Fruit fly (Drosophila melanogaster) whole organism, embryonic: ENCODE data around the gene Uba2.

Experiments used
- Antp ChIP-seq: fragments of 200-800 bp; sonication (Bioruptor generic); optimal IDR thresholded peaks from 3 replicates; lab custom pipeline; 2016; ENCODE audit warnings: missing biosample characterization, missing genetic modification characterization
- BEAF-32 ChIP-seq: fragments of 200-800 bp; sonication (Bioruptor generic); optimal IDR thresholded peaks from 3 replicates; lab custom pipeline; 2017; ENCODE audit warnings: missing biosample characterization, missing genetic modification characterization, mild to moderate bottlenecking, moderate library complexity, missing genetic modification reagents
- Bgb ChIP-seq: fragments of 200-800 bp; sonication (Bioruptor generic); IDR thresholded peaks from 2 replicates; pipeline ENCODE4 v1.3.6; 2022; ENCODE audit warnings: missing biosample characterization, missing genetic modification characterization; ENCODE audit not compliant: partially characterized antibody
- Blimp-1 ChIP-seq: fragments of 200-800 bp; sonication (Bioruptor generic); optimal IDR thresholded peaks from 3 replicates; lab custom pipeline; 2018; ENCODE audit warnings: missing biosample characterization, missing genetic modification characterization, mild to moderate bottlenecking, moderate library complexity, missing genetic modification reagents
- CG1024 ChIP-seq: fragments of 200-800 bp; sonication (Bioruptor generic); IDR thresholded peaks from 2 replicates; pipeline ENCODE4 v1.3.6; 2022; ENCODE audit warnings: missing biosample characterization, missing genetic modification characterization
- CG10431 ChIP-seq: fragments of 200-800 bp; sonication (Bioruptor generic); optimal IDR thresholded peaks from 3 replicates; lab custom pipeline; 2018; ENCODE audit warnings: missing biosample characterization, mild to moderate bottlenecking, missing genetic modification characterization
- CG13296 ChIP-seq: fragments of 200-800 bp; sonication (Bioruptor generic); optimal IDR thresholded peaks from 3 replicates; lab custom pipeline; 2018; ENCODE audit warnings: missing biosample characterization, mild to moderate bottlenecking, missing genetic modification characterization
- CG17829 ChIP-seq: fragments of 200-800 bp; optimal IDR thresholded peaks from 2 replicates; lab custom pipeline; 2019; ENCODE audit warnings: missing biosample characterization, mild to moderate bottlenecking, missing genetic modification characterization, moderate library complexity
- CG17912 ChIP-seq: fragments of 200-800 bp; sonication (Bioruptor generic); optimal IDR thresholded peaks from 2 replicates; lab custom pipeline; 2018; ENCODE audit warnings: missing biosample characterization, mild to moderate bottlenecking, missing genetic modification characterization
- CG18476 ChIP-seq: fragments of 200-800 bp; sonication (Bioruptor generic); optimal IDR thresholded peaks from 2 replicates; lab custom pipeline; 2016; ENCODE audit warnings: missing biosample characterization, mild to moderate bottlenecking, missing genetic modification characterization
- CG18619 ChIP-seq: fragments of 200-800 bp; sonication (Bioruptor generic); optimal IDR thresholded peaks from 3 replicates; lab custom pipeline; 2017; ENCODE audit warnings: missing biosample characterization, mild to moderate bottlenecking, missing genetic modification characterization
- CG31224 ChIP-seq: fragments of 200-800 bp; sonication (Bioruptor generic); IDR thresholded peaks from 2 replicates; pipeline ENCODE4 v1.3.6; 2022; ENCODE audit warnings: missing biosample characterization, missing genetic modification characterization
- CG31388 ChIP-seq: fragments of 200-800 bp; sonication (Bioruptor generic); optimal IDR thresholded peaks from 2 replicates; lab custom pipeline; 2016; ENCODE audit warnings: missing biosample characterization, missing genetic modification characterization
- CG3726 ChIP-seq: fragments of 200-800 bp; sonication (Bioruptor generic); IDR thresholded peaks from 3 replicates; pipeline ENCODE4, ENCODE4 v1.3.6; 2022; ENCODE audit warnings: missing biosample characterization, missing genetic modification characterization
- CG5180 ChIP-seq: fragments of 200-800 bp; sonication (Bioruptor generic); optimal IDR thresholded peaks from 3 replicates; lab custom pipeline; 2017; ENCODE audit warnings: missing biosample characterization, missing genetic modification characterization, mild to moderate bottlenecking, moderate library complexity, missing genetic modification reagents
- CG8281 ChIP-seq: fragments of 200-800 bp; sonication (Bioruptor generic); optimal IDR thresholded peaks from 2 replicates; lab custom pipeline; 2018; ENCODE audit warnings: missing biosample characterization, mild to moderate bottlenecking, missing genetic modification characterization, moderate library complexity
- CG8290 ChIP-seq, 3 experiments: fragments of 200-800 bp; sonication (Bioruptor generic); optimal IDR thresholded peaks; 2 replicates each; lab custom pipeline; 2016 to 2019; ENCODE audit warnings: missing biosample characterization in 3 of 3, missing genetic modification characterization in 3 of 3, mild to moderate bottlenecking in 2 of 3, moderate library complexity in 1 of 3
- CG8359 ChIP-seq: fragments of 200-800 bp; sonication (Bioruptor generic); optimal IDR thresholded peaks from 2 replicates; lab custom pipeline; 2017; ENCODE audit warnings: missing biosample characterization, mild to moderate bottlenecking, missing genetic modification characterization, borderline replicate concordance
- CG9817 ChIP-seq: fragments of 200-800 bp; sonication (Bioruptor generic); optimal IDR thresholded peaks from 2 replicates; lab custom pipeline; 2018; ENCODE audit warnings: missing biosample characterization, mild to moderate bottlenecking, missing genetic modification characterization, moderate library complexity
- Dip2 ChIP-seq: fragments of 200-800 bp; sonication (Bioruptor generic); IDR thresholded peaks from 2 replicates; pipeline ENCODE4 v1.3.6; 2022; ENCODE audit warnings: missing biosample characterization, missing genetic modification characterization
- Fer1 ChIP-seq: fragments of 200-800 bp; sonication (Bioruptor generic); optimal IDR thresholded peaks from 2 replicates; lab custom pipeline; 2017; ENCODE audit warnings: missing biosample characterization, mild to moderate bottlenecking, missing genetic modification characterization
- HLHmδ ChIP-seq: fragments of 200-800 bp; sonication (Bioruptor generic); optimal IDR thresholded peaks from 2 replicates; lab custom pipeline; 2018; ENCODE audit warnings: missing biosample characterization, mild to moderate bottlenecking, missing genetic modification characterization, moderate library complexity
- Hsf ChIP-seq: fragments of 200-800 bp; sonication (Bioruptor generic); optimal IDR thresholded peaks from 3 replicates; lab custom pipeline; 2016; ENCODE audit warnings: missing biosample characterization, missing genetic modification characterization
- Jarid2 ChIP-seq: fragments of 200-800 bp; sonication (Bioruptor generic); optimal IDR thresholded peaks from 3 replicates; lab custom pipeline; 2017; ENCODE audit warnings: mild to moderate bottlenecking, missing biosample characterization, missing genetic modification reagents, missing genetic modification characterization
- Lhr ChIP-seq: fragments of 200-800 bp; sonication (Bioruptor generic); optimal IDR thresholded peaks from 3 replicates; lab custom pipeline; 2017; ENCODE audit warnings: mild to moderate bottlenecking, missing biosample characterization, missing genetic modification reagents, missing genetic modification characterization
- Lpt ChIP-seq: fragments of >200 bp; optimal IDR thresholded peaks from 2 replicates; lab custom pipeline; 2018; ENCODE audit warnings: missing biosample characterization, missing genetic modification characterization
- Nf-YB ChIP-seq: fragments of 200-800 bp; sonication (Bioruptor generic); optimal IDR thresholded peaks from 3 replicates; lab custom pipeline; 2019; ENCODE audit warnings: missing biosample characterization, mild to moderate bottlenecking, missing genetic modification characterization, moderate library complexity
- Pdp1 ChIP-seq, 2 experiments: fragments of 200-800 bp; sonication (Bioruptor generic); optimal IDR thresholded peaks; 3 replicates each; lab custom pipeline; 2016; ENCODE audit warnings: missing biosample characterization in 2 of 2, missing genetic modification characterization in 2 of 2, mild to moderate bottlenecking in 1 of 2, moderate library complexity in 1 of 2
- Scr ChIP-seq: fragments of 200-800 bp; sonication (Bioruptor generic); IDR thresholded peaks from 2 replicates; pipeline ENCODE4 v1.3.6; 2022; ENCODE audit warnings: missing biosample characterization, missing genetic modification characterization; ENCODE audit not compliant: partially characterized antibody
- Side ChIP-seq: fragments of 200-800 bp; sonication (Bioruptor generic); optimal IDR thresholded peaks from 2 replicates; lab custom pipeline; 2016; ENCODE audit warnings: missing biosample characterization, missing genetic modification characterization
- Sin3A ChIP-seq: fragments of >200 bp; optimal IDR thresholded peaks from 2 replicates; lab custom pipeline; 2018
- Sox100B ChIP-seq: fragments of 200-800 bp; sonication (Bioruptor generic); optimal IDR thresholded peaks from 3 replicates; lab custom pipeline; 2018; ENCODE audit warnings: missing biosample characterization, mild to moderate bottlenecking, missing genetic modification characterization
- Xrp1 ChIP-seq: fragments of 200-800 bp; sonication (Bioruptor generic); IDR thresholded peaks from 2 replicates; pipeline ENCODE4 v1.3.6; 2022; ENCODE audit warnings: missing biosample characterization, missing genetic modification characterization
- ab ChIP-seq: fragments of 200-800 bp; sonication (Bioruptor generic); optimal IDR thresholded peaks from 2 replicates; lab custom pipeline; 2016; ENCODE audit warnings: missing biosample characterization, missing genetic modification characterization
- amos ChIP-seq: fragments of 200-800 bp; sonication (Bioruptor generic); IDR thresholded peaks from 2 replicates; pipeline ENCODE4 v1.3.6; 2022; ENCODE audit warnings: missing biosample characterization, missing genetic modification characterization; ENCODE audit not compliant: partially characterized antibody
- aop ChIP-seq: fragments of 200-800 bp; sonication (Bioruptor generic); IDR thresholded peaks from 2 replicates; pipeline ENCODE4 v1.3.6; 2022; ENCODE audit warnings: missing biosample characterization, missing genetic modification characterization
- chm ChIP-seq: fragments of 200-800 bp; sonication (Bioruptor generic); IDR thresholded peaks from 2 replicates; pipeline ENCODE4 v1.3.6; 2022; ENCODE audit warnings: missing biosample characterization, missing genetic modification characterization
- fd64A ChIP-seq: fragments of 200-800 bp; sonication (Bioruptor generic); optimal IDR thresholded peaks from 3 replicates; lab custom pipeline; 2018; ENCODE audit warnings: missing biosample characterization, mild to moderate bottlenecking, missing genetic modification characterization
- her ChIP-seq: fragments of 200-800 bp; sonication (Bioruptor generic); optimal IDR thresholded peaks from 2 replicates; lab custom pipeline; 2016; ENCODE audit warnings: missing biosample characterization, missing genetic modification characterization
- onecut ChIP-seq: fragments of 200-800 bp; sonication (Bioruptor generic); IDR thresholded peaks from 2 replicates; pipeline ENCODE4 v1.3.6; 2022; ENCODE audit warnings: missing biosample characterization, missing genetic modification characterization
- psq ChIP-seq: fragments of 200-800 bp; sonication (Bioruptor generic); optimal IDR thresholded peaks from 2 replicates; lab custom pipeline; 2017; ENCODE audit warnings: missing biosample characterization, missing genetic modification characterization
- row ChIP-seq: fragments of 200-800 bp; sonication (Bioruptor generic); IDR thresholded peaks from 3 replicates; pipeline ENCODE4 v1.3.6; 2022; ENCODE audit warnings: missing biosample characterization, missing genetic modification characterization
- scrt ChIP-seq: fragments of 200-800 bp; sonication (Bioruptor generic); optimal IDR thresholded peaks from 2 replicates; lab custom pipeline; 2018; ENCODE audit warnings: missing biosample characterization, mild to moderate bottlenecking, missing genetic modification characterization, moderate library complexity
- slbo ChIP-seq: fragments of 200-800 bp; sonication (Bioruptor generic); IDR thresholded peaks from 2 replicates; pipeline ENCODE4 v1.3.6; 2022; ENCODE audit warnings: missing biosample characterization, missing genetic modification characterization
- slp2 ChIP-seq: fragments of 200-800 bp; sonication (Bioruptor generic); optimal IDR thresholded peaks from 2 replicates; lab custom pipeline; 2016; ENCODE audit warnings: missing biosample characterization, missing genetic modification characterization
- sqz ChIP-seq: fragments of 200-800 bp; sonication (Bioruptor generic); optimal IDR thresholded peaks from 3 replicates; lab custom pipeline; 2018; ENCODE audit warnings: missing biosample characterization, mild to moderate bottlenecking, missing genetic modification characterization
- tap ChIP-seq: fragments of 200-800 bp; optimal IDR thresholded peaks from 3 replicates; lab custom pipeline; 2019; ENCODE audit warnings: missing biosample characterization, mild to moderate bottlenecking, missing genetic modification characterization, moderate library complexity
- tin ChIP-seq: fragments of 200-800 bp; sonication (Bioruptor generic); optimal IDR thresholded peaks from 3 replicates; lab custom pipeline; 2016; ENCODE audit warnings: missing biosample characterization, missing genetic modification characterization
- tx ChIP-seq: fragments of 200-800 bp; sonication (Bioruptor generic); optimal IDR thresholded peaks from 2 replicates; lab custom pipeline; 2016; ENCODE audit warnings: missing biosample characterization, missing genetic modification characterization
- unc-4 ChIP-seq: fragments of 200-800 bp; sonication (Bioruptor generic); IDR thresholded peaks from 2 replicates; pipeline ENCODE4 v1.3.6; 2022; ENCODE audit warnings: missing biosample characterization, missing genetic modification characterization; ENCODE audit not compliant: partially characterized antibody

Gene Uba2

dm6 chr3L:8110171-8110570 lies 17.4 kb downstream of the Uba2 start, which contains the start of gene Nulp1 (continued):
- no peak for TF ChIP-seq CG3726 (GFP tag; lab: Robert Waterston, UW)
- TF ChIP-seq CG17829 (tag; lab: Kevin White, UChicago) = no peak
- no peak for TF ChIP-seq CG13296 (GFP tag; lab: Kevin White, UChicago)
- TF ChIP-seq Pdp1 (GFP tag; optimal IDR thresholded peaks at IDR 0.05; lab: Kevin White, UChicago) = peak in 1 of 2 experiments; percentile 13
- no peak for TF ChIP-seq Sox100B (GFP tag; lab: Kevin White, UChicago)
- TF ChIP-seq chm = no peak
- peak; percentile 24 for TF ChIP-seq BEAF-32
- peak; percentile 49 for TF ChIP-seq Fer1
- TF ChIP-seq Lhr (GFP tag; lab: Kevin White, UChicago) = peak; percentile 11
- TF ChIP-seq CG18476 (GFP tag; lab: Kevin White, UChicago) = no peak
- TF ChIP-seq CG10431 (GFP tag; lab: Kevin White, UChicago) = no peak
- TF ChIP-seq Sin3A (lab: Kevin White, UChicago) = peak; percentile 27
- no peak for TF ChIP-seq CG31224 (GFP tag; lab: Robert Waterston, UW)
- no peak for TF ChIP-seq CG5180 (GFP tag; lab: Kevin White, UChicago)
- 0 out of 2 replicates have a peak, but pooled peaks have one; percentile 12 for TF ChIP-seq unc-4 (GFP tag; lab: Robert Waterston, UW)
- no peak for TF ChIP-seq aop (GFP tag; lab: Robert Waterston, UW)
- TF ChIP-seq fd64A (GFP tag; lab: Kevin White, UChicago) = no peak
- peak; percentile 25; the same call in 1 of the 2 replicates for TF ChIP-seq Xrp1 (GFP tag; lab: Robert Waterston, UW)
- TF ChIP-seq her (GFP tag; lab: Kevin White, UChicago) = peak; percentile 44
- no peak for TF ChIP-seq CG8359 (GFP tag; lab: Kevin White, UChicago)
- peak; percentile 10 for TF ChIP-seq CG9817 (tag; lab: Kevin White, UChicago)
- TF ChIP-seq CG8290 (GFP tag; optimal IDR thresholded peaks at IDR 0.05; lab: Kevin White, UChicago) = no peak
- TF ChIP-seq CG8290 (tag; optimal IDR thresholded peaks at IDR 0.05; lab: Kevin White, UChicago) = peak in 1 of 2 experiments; percentile 67
- no peak for TF ChIP-seq Nf-YB (GFP tag; lab: Kevin White, UChicago)
- TF ChIP-seq Hsf (GFP tag; lab: Kevin White, UChicago) = peak; percentile 4
- TF ChIP-seq Side (GFP tag; lab: Kevin White, UChicago) = peak; percentile 26
- TF ChIP-seq ab (GFP tag; lab: Kevin White, UChicago) = no peak
- no peak for TF ChIP-seq Lpt (GFP tag; lab: Kevin White, UChicago)
- peak; percentile 85 for TF ChIP-seq sqz (GFP tag; lab: Kevin White, UChicago)
- peak; percentile 28 for TF ChIP-seq Scr (GFP tag; lab: Robert Waterston, UW)
- peak; percentile 84 for TF ChIP-seq Blimp-1 (GFP tag; lab: Kevin White, UChicago)
- TF ChIP-seq CG31388 (GFP tag; lab: Kevin White, UChicago) = no peak
- no peak for TF ChIP-seq CG18619 (GFP tag; lab: Kevin White, UChicago)
- TF ChIP-seq CG17912 (GFP tag; lab: Kevin White, UChicago) = no peak
- peak; percentile 74 for TF ChIP-seq slbo
- TF ChIP-seq amos (GFP tag; lab: Robert Waterston, UW) = peak; percentile 16; the same call in 1 of the 2 replicates
- TF ChIP-seq Antp (GFP tag; lab: Kevin White, UChicago) = peak; percentile 49
- TF ChIP-seq tin (GFP tag; lab: Kevin White, UChicago) = no peak
- peak; percentile 43; the same call in 1 of the 3 replicates for TF ChIP-seq row (GFP tag; lab: Robert Waterston, UW)
- no peak for TF ChIP-seq CG1024 (GFP tag; lab: Robert Waterston, UW)
- no peak for TF ChIP-seq tap (tag; lab: Kevin White, UChicago)
- TF ChIP-seq onecut (GFP tag; lab: Robert Waterston, UW) = no peak
- peak; percentile 52 for TF ChIP-seq Bgb (GFP tag; lab: Robert Waterston, UW)
- TF ChIP-seq psq (GFP tag; lab: Kevin White, UChicago) = no peak
- TF ChIP-seq slp2 (GFP tag; lab: Kevin White, UChicago) = no peak
- TF ChIP-seq HLHmδ (GFP tag; lab: Kevin White, UChicago) = no peak
- no peak for TF ChIP-seq Jarid2
- TF ChIP-seq Dip2 (GFP tag; lab: Robert Waterston, UW) = no peak
- no peak for TF ChIP-seq scrt (GFP tag; lab: Kevin White, UChicago)
- peak; percentile 16 for TF ChIP-seq tx (GFP tag; lab: Kevin White, UChicago)
- TF ChIP-seq CG8281 (tag; lab: Kevin White, UChicago) = no peak
